Fruit fly (Drosophila melanogaster) whole organism, embryonic: ENCODE measurements around the gene BTBD9.

ENCODE experiments used
- Atf-2 ChIP-seq: fragments of 200-800 bp; sonication (Bioruptor generic); optimal IDR thresholded peaks from 2 replicates; lab custom pipeline; 2016; ENCODE audit warnings: missing biosample characterization, missing genetic modification characterization
- Atf6 ChIP-seq: fragments of 200-800 bp; sonication (Bioruptor generic); IDR thresholded peaks from 2 replicates; pipeline ENCODE4 v1.3.6; 2022; ENCODE audit warnings: missing biosample characterization, missing genetic modification characterization
- CG10462 ChIP-seq: fragments of 200-800 bp; sonication (Bioruptor generic); optimal IDR thresholded peaks from 2 replicates; lab custom pipeline; 2016; ENCODE audit warnings: missing biosample characterization, missing genetic modification characterization
- CG11247 ChIP-seq: fragments of 200-800 bp; sonication (Bioruptor generic); IDR thresholded peaks from 2 replicates; pipeline ENCODE4 v1.3.6; 2022; ENCODE audit warnings: missing biosample characterization, missing genetic modification characterization
- CG11398 ChIP-seq: fragments of 200-800 bp; sonication (Bioruptor generic); optimal IDR thresholded peaks from 2 replicates; lab custom pipeline; 2016; ENCODE audit warnings: missing biosample characterization, missing genetic modification characterization
- CG11696 ChIP-seq: fragments of 200-800 bp; sonication (Bioruptor generic); IDR thresholded peaks from 2 replicates; pipeline ENCODE4 v1.3.6; 2022; ENCODE audit warnings: missing biosample characterization, missing genetic modification characterization
- CG12391 ChIP-seq: fragments of 200-800 bp; sonication (Bioruptor generic); optimal IDR thresholded peaks from 3 replicates; lab custom pipeline; 2018; ENCODE audit warnings: missing biosample characterization, mild to moderate bottlenecking, missing genetic modification characterization, moderate library complexity
- CG13123 ChIP-seq: fragments of 200-800 bp; sonication (Bioruptor generic); optimal IDR thresholded peaks from 2 replicates; lab custom pipeline; 2016; ENCODE audit warnings: missing biosample characterization, missing genetic modification characterization
- CG14710 ChIP-seq: fragments of 200-800 bp; sonication (Bioruptor generic); optimal IDR thresholded peaks from 3 replicates; lab custom pipeline; 2019; ENCODE audit warnings: missing biosample characterization, mild to moderate bottlenecking, missing genetic modification characterization, moderate library complexity
- CG15514 ChIP-seq: fragments of 200-800 bp; sonication (Bioruptor generic); optimal IDR thresholded peaks from 3 replicates; lab custom pipeline; 2017; ENCODE audit warnings: missing biosample characterization, missing genetic modification characterization, mild to moderate bottlenecking, moderate library complexity, missing genetic modification reagents
- CG1647 ChIP-seq: fragments of 200-800 bp; sonication (Bioruptor generic); optimal IDR thresholded peaks from 3 replicates; lab custom pipeline; 2016; ENCODE audit warnings: missing biosample characterization, missing genetic modification characterization
- CG17328 ChIP-seq: fragments of 200-800 bp; sonication (Bioruptor generic); IDR thresholded peaks from 2 replicates; pipeline ENCODE4 v1.3.6; 2022; ENCODE audit warnings: missing biosample characterization, missing genetic modification characterization
- CG17385 ChIP-seq: fragments of 200-800 bp; sonication (Bioruptor generic); optimal IDR thresholded peaks from 3 replicates; lab custom pipeline; 2018; ENCODE audit warnings: missing biosample characterization, mild to moderate bottlenecking, missing genetic modification characterization
- CG18599 ChIP-seq: fragments of 200-800 bp; sonication (Bioruptor generic); optimal IDR thresholded peaks from 3 replicates; lab custom pipeline; 2017; ENCODE audit warnings: missing biosample characterization, missing genetic modification characterization, mild to moderate bottlenecking, moderate library complexity, missing genetic modification reagents
- CG18619 ChIP-seq: fragments of 200-800 bp; sonication (Bioruptor generic); optimal IDR thresholded peaks from 3 replicates; lab custom pipeline; 2017; ENCODE audit warnings: missing biosample characterization, mild to moderate bottlenecking, missing genetic modification characterization
- CG18764 ChIP-seq: fragments of 200-800 bp; sonication (Bioruptor generic); optimal IDR thresholded peaks from 3 replicates; lab custom pipeline; 2016; ENCODE audit warnings: missing biosample characterization, missing genetic modification characterization
- CG2712 ChIP-seq: fragments of 200-800 bp; optimal IDR thresholded peaks from 3 replicates; lab custom pipeline; 2019; ENCODE audit warnings: missing biosample characterization, mild to moderate bottlenecking, missing genetic modification characterization, moderate library complexity
- CG30020 ChIP-seq: fragments of 200-800 bp; optimal IDR thresholded peaks from 2 replicates; lab custom pipeline; 2019; ENCODE audit warnings: missing biosample characterization, mild to moderate bottlenecking, missing genetic modification characterization, moderate library complexity
- CG30403 ChIP-seq: fragments of 200-800 bp; sonication (Bioruptor generic); optimal IDR thresholded peaks from 3 replicates; lab custom pipeline; 2016; ENCODE audit warnings: missing biosample characterization, missing genetic modification characterization
- CG34422 ChIP-seq: fragments of 200-800 bp; sonication (Bioruptor generic); IDR thresholded peaks from 3 replicates; pipeline ENCODE4 v1.3.6; 2022; ENCODE audit warnings: missing biosample characterization, missing genetic modification characterization
- CG4617 ChIP-seq: fragments of 200-800 bp; sonication (Bioruptor generic); optimal IDR thresholded peaks from 3 replicates; lab custom pipeline; 2016; ENCODE audit warnings: missing biosample characterization, missing genetic modification characterization, borderline replicate concordance
- CG8089 ChIP-seq: fragments of 200-800 bp; sonication (Bioruptor generic); optimal IDR thresholded peaks from 3 replicates; lab custom pipeline; 2016; ENCODE audit warnings: missing biosample characterization, missing genetic modification characterization
- CG8944 ChIP-seq: fragments of 200-800 bp; sonication (Bioruptor generic); optimal IDR thresholded peaks from 3 replicates; lab custom pipeline; 2016; ENCODE audit warnings: missing biosample characterization, missing genetic modification characterization
- CG9817 ChIP-seq: fragments of 200-800 bp; sonication (Bioruptor generic); optimal IDR thresholded peaks from 2 replicates; lab custom pipeline; 2018; ENCODE audit warnings: missing biosample characterization, mild to moderate bottlenecking, missing genetic modification characterization, moderate library complexity
- CoRest ChIP-seq: fragments of 200-800 bp; sonication (Bioruptor generic); optimal IDR thresholded peaks from 3 replicates; lab custom pipeline; 2018; ENCODE audit warnings: missing biosample characterization, mild to moderate bottlenecking, missing genetic modification characterization, moderate library complexity
- Dip2 ChIP-seq: fragments of 200-800 bp; sonication (Bioruptor generic); IDR thresholded peaks from 2 replicates; pipeline ENCODE4 v1.3.6; 2022; ENCODE audit warnings: missing biosample characterization, missing genetic modification characterization
- Drgx ChIP-seq: fragments of 200-800 bp; sonication (Bioruptor generic); IDR thresholded peaks from 2 replicates; pipeline ENCODE4 v1.3.6; 2022; ENCODE audit warnings: missing biosample characterization, missing genetic modification characterization
- Hmr ChIP-seq: fragments of 200-800 bp; sonication (Bioruptor generic); optimal IDR thresholded peaks from 3 replicates; lab custom pipeline; 2017; ENCODE audit warnings: mild to moderate bottlenecking, missing biosample characterization, missing genetic modification reagents, missing genetic modification characterization
- Hr3 ChIP-seq: fragments of 200-800 bp; sonication (Bioruptor generic); optimal IDR thresholded peaks from 3 replicates; lab custom pipeline; 2016; ENCODE audit warnings: missing biosample characterization, missing genetic modification characterization
- Hr39 ChIP-seq: fragments of >200 bp; optimal IDR thresholded peaks from 2 replicates; lab custom pipeline; 2017
- Meics ChIP-seq: fragments of 200-800 bp; sonication (Bioruptor generic); optimal IDR thresholded peaks from 2 replicates; lab custom pipeline; 2017; ENCODE audit warnings: missing biosample characterization, mild to moderate bottlenecking, missing genetic modification characterization
- PHDP ChIP-seq: fragments of 200-800 bp; sonication (Bioruptor generic); optimal IDR thresholded peaks from 3 replicates; lab custom pipeline; 2018; ENCODE audit warnings: missing biosample characterization, mild to moderate bottlenecking, missing genetic modification characterization, moderate library complexity
- Poxn ChIP-seq: fragments of 200-800 bp; sonication (Bioruptor generic); IDR thresholded peaks from 2 replicates; pipeline ENCODE4 v1.3.6; 2022; ENCODE audit warnings: missing biosample characterization, missing genetic modification characterization
- Trl ChIP-seq, 3 experiments: fragments of >200 bp in 2 of 3; fragments of 200-800 bp in 1 of 3; sonication (Bioruptor generic) in 1 of 3; optimal IDR thresholded peaks; 2 replicates in 1 of 3; 3 replicates in 2 of 3; lab custom pipeline; 2016 to 2017; ENCODE audit warnings: missing biosample characterization in 1 of 3, missing genetic modification characterization in 1 of 3
- abd-A ChIP-seq: fragments of 200-800 bp; sonication (Bioruptor generic); optimal IDR thresholded peaks from 3 replicates; lab custom pipeline; 2019; ENCODE audit warnings: missing biosample characterization, mild to moderate bottlenecking, missing genetic modification characterization, moderate library complexity
- ase ChIP-seq: fragments of 200-800 bp; sonication (Bioruptor generic); IDR thresholded peaks from 3 replicates; pipeline ENCODE4 v1.3.6; 2022; ENCODE audit warnings: missing biosample characterization, missing genetic modification characterization
- ato ChIP-seq: fragments of 200-800 bp; sonication (Bioruptor generic); IDR thresholded peaks from 2 replicates; pipeline ENCODE4 v1.3.6; 2022; ENCODE audit warnings: missing biosample characterization, missing genetic modification characterization; ENCODE audit not compliant: partially characterized antibody
- corto ChIP-seq: fragments of 200-800 bp; sonication (Bioruptor generic); optimal IDR thresholded peaks from 2 replicates; lab custom pipeline; 2016; ENCODE audit warnings: missing biosample characterization, mild to moderate bottlenecking, missing genetic modification characterization, moderate library complexity
- dmrt99B ChIP-seq: fragments of 200-800 bp; sonication (Bioruptor generic); optimal IDR thresholded peaks from 2 replicates; lab custom pipeline; 2018; ENCODE audit warnings: missing biosample characterization, mild to moderate bottlenecking, missing genetic modification characterization, moderate library complexity
- en ChIP-seq: fragments of 200-800 bp; sonication (Bioruptor generic); optimal IDR thresholded peaks from 2 replicates; lab custom pipeline; 2016; ENCODE audit warnings: missing biosample characterization, missing genetic modification characterization
- grn ChIP-seq: fragments of 200-800 bp; sonication (Bioruptor generic); optimal IDR thresholded peaks from 3 replicates; lab custom pipeline; 2017; ENCODE audit warnings: missing biosample characterization, missing genetic modification characterization
- lab ChIP-seq: fragments of 200-800 bp; sonication (Bioruptor generic); optimal IDR thresholded peaks from 3 replicates; lab custom pipeline; 2017; ENCODE audit warnings: missing biosample characterization, missing genetic modification characterization, mild to moderate bottlenecking, moderate library complexity, missing genetic modification reagents
- lola ChIP-seq, 3 experiments: fragments of >200 bp in 2 of 3; fragments of 200-800 bp in 1 of 3; sonication (Bioruptor generic) in 1 of 3; optimal IDR thresholded peaks; 2 replicates each; lab custom pipeline; 2017 to 2019; ENCODE audit warnings: missing biosample characterization in 3 of 3, missing genetic modification characterization in 3 of 3, mild to moderate bottlenecking in 1 of 3, moderate library complexity in 1 of 3
- maf-S ChIP-seq: fragments of 200-800 bp; sonication (Bioruptor generic); optimal IDR thresholded peaks from 2 replicates; lab custom pipeline; 2016; ENCODE audit warnings: missing biosample characterization, missing genetic modification characterization
- nmo ChIP-seq: fragments of 200-800 bp; sonication (Bioruptor generic); optimal IDR thresholded peaks from 2 replicates; lab custom pipeline; 2018; ENCODE audit warnings: missing biosample characterization, mild to moderate bottlenecking, missing genetic modification characterization, moderate library complexity
- nom ChIP-seq: fragments of 200-800 bp; sonication (Bioruptor generic); optimal IDR thresholded peaks from 2 replicates; lab custom pipeline; 2017; ENCODE audit warnings: missing biosample characterization, missing genetic modification characterization, mild to moderate bottlenecking, moderate library complexity, missing genetic modification reagents
- rib ChIP-seq: fragments of 200-800 bp; sonication (Bioruptor generic); IDR thresholded peaks from 2 replicates; pipeline ENCODE4 v1.3.6; 2022; ENCODE audit warnings: missing biosample characterization, missing genetic modification characterization
- wor ChIP-seq: fragments of 200-800 bp; sonication (Bioruptor generic); IDR thresholded peaks from 2 replicates; pipeline ENCODE4 v1.3.6; 2022; ENCODE audit warnings: missing biosample characterization, missing genetic modification characterization

BTBD9 gene

dm6 chrX:10802457-10803378 lies 34.4 kb downstream of the BTBD9 start (continued):
- TF ChIP-seq CG11696 (GFP tag; lab: Robert Waterston, UW) (peak; percentile 91), CG18619 (GFP tag; lab: Kevin White, UChicago) (peak; percentile 59), CG13123 (GFP tag; lab: Kevin White, UChicago) (no peak), Hr39 (lab: Kevin White, UChicago) (no peak), Poxn (no peak), CG30020 (tag; lab: Kevin White, UChicago) (peak; percentile 2), CG17328 (peak; percentile 23; the same call in 1 of the 2 replicates), dmrt99B (tag; lab: Kevin White, UChicago) (peak; percentile 86), Trl (optimal IDR thresholded peaks at IDR 0.05; lab: Kevin White, UChicago) (no peak), Trl (GFP tag; optimal IDR thresholded peaks at IDR 0.05; lab: Kevin White, UChicago) (no peak), CG14710 (tag; lab: Kevin White, UChicago) (peak; percentile 59), CG17385 (peak; percentile 72), CoRest (tag; lab: Kevin White, UChicago) (peak; percentile 81), grn (GFP tag; lab: Kevin White, UChicago) (no peak), Dip2 (GFP tag; lab: Robert Waterston, UW) (no peak), wor (GFP tag; lab: Robert Waterston, UW) (peak; percentile 53), CG11398 (GFP tag; lab: Kevin White, UChicago) (no peak), Atf6 (no peak), ase (GFP tag; lab: Robert Waterston, UW) (no peak), CG2712 (tag; lab: Kevin White, UChicago) (peak; percentile 81), CG8944 (GFP tag; lab: Kevin White, UChicago) (no peak), CG18764 (GFP tag; lab: Kevin White, UChicago) (no peak), Atf-2 (GFP tag; lab: Kevin White, UChicago) (no peak), corto (no peak), CG4617 (GFP tag; lab: Kevin White, UChicago) (no peak), CG11247 (GFP tag; lab: Robert Waterston, UW) (no peak), PHDP (tag; lab: Kevin White, UChicago) (peak; percentile 75), lab (no peak), en (GFP tag; lab: Kevin White, UChicago) (no peak), CG15514 (GFP tag; lab: Kevin White, UChicago) (peak; percentile 24), nom (peak; percentile 59), rib (GFP tag; lab: Robert Waterston, UW) (no peak), CG9817 (tag; lab: Kevin White, UChicago) (peak; percentile 42), CG8089 (GFP tag; lab: Kevin White, UChicago) (no peak), CG10462 (GFP tag; lab: Kevin White, UChicago) (peak; percentile 41), nmo (GFP tag; lab: Kevin White, UChicago) (peak; percentile 85), CG12391 (tag; lab: Kevin White, UChicago) (peak; percentile 74), CG34422 (GFP tag; lab: Robert Waterston, UW) (no peak), CG30403 (GFP tag; lab: Kevin White, UChicago) (no peak), lola (GFP tag; optimal IDR thresholded peaks at IDR 0.05; lab: Kevin White, UChicago) (peak in 1 of 3 experiments; percentile 65), Meics (GFP tag; lab: Kevin White, UChicago) (peak; percentile 69), Hmr (GFP tag; lab: Kevin White, UChicago) (no peak), CG18599 (GFP tag; lab: Kevin White, UChicago) (no peak), maf-S (GFP tag; lab: Kevin White, UChicago) (no peak), Drgx (peak; percentile 22; the same call in 1 of the 2 replicates), CG1647 (GFP tag; lab: Kevin White, UChicago) (no peak), Hr3 (GFP tag; lab: Kevin White, UChicago) (peak; percentile 62), ato (GFP tag; lab: Robert Waterston, UW) (no peak), abd-A (no peak)
